Worm (Caenorhabditis elegans): ENCODE data around the gene his-3.

The his-3 gene

DNA sequence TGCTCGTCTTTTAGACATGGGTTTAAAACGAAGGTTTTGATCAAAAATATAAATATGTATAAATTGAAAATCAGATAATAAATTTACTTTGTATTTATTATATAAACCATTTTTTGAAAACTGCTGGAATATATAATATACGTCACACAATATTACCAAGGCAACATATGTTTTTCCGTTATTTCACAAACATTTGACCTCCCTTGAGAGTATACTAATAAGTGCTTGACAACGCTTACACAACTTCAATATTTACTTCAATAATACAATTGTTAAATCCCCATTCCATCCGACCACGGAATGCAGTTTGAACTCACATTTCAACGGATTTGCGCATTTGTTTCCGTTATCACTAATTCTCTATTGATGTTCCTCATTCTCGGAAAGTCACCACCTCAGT is 6.9 kb downstream of the his-3 start, which contains the start of gene str-198:
Gene str-198, plus strand, starts transcription at position 301 of the 400 bp plus-strand sequence.
- no peak for TF ChIP-seq W03F9.2 (tag; optimal IDR thresholded peaks at IDR 0.05)
- TF ChIP-seq dao-5 (tag; optimal IDR thresholded peaks at IDR 0.05): no peak
- TF ChIP-seq him-1 (tag; optimal IDR thresholded peaks at IDR 0.05): no peak

DNA sequence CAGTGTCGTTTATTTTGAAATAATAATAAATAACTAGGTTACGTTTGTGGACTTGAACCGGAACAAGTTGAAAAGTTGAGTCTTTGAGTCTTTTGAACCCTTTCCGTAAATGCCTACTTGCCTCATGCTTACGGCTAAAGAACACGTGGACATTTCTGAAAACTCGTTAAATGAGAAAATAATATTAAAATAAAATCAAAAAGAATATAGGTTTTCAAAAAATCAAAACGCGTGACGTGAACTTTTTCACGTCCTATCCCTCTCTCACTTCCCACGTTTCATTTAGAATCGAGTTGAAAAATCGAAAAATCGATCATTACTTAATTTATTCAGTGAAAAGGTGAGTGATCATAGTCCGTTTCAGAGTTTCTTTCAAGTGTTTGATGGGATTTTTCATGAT is 8.6 kb downstream of the his-3 start, which contains the start of gene best-12:
Gene best-12, plus strand, starts transcription at position 301 of the 400 bp plus-strand sequence.
- no peak for TF ChIP-seq dao-5 (tag; optimal IDR thresholded peaks at IDR 0.05)
- no peak for TF ChIP-seq W03F9.2 (tag; optimal IDR thresholded peaks at IDR 0.05)
- no peak for TF ChIP-seq him-1 (tag; optimal IDR thresholded peaks at IDR 0.05)

DNA sequence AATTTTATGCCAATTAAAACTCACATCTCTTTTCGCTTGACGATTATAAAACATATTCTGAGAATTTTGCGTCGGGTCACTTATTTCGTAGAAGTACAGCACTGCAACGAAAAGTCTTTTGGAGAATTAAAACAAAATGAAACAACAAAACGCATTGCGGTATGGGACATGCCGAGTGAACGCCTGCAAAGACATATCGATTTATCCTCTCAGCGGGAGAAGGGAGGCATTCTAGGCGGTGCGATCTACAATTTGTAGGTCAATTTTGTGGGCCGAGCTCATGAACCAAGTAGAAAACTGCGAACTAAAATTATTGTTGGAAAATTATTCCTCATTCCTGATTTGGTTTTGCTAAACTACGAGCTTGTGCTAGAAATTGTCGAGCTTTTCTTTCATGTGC is 12.8 kb downstream of the his-3 start, which contains the start of gene F14H3.3:
Gene F14H3.3, minus strand, starts transcription at position 101 of the 400 bp plus-strand sequence.
- TF ChIP-seq dao-5 (tag; optimal IDR thresholded peaks at IDR 0.05) (no peak), him-1 (tag; optimal IDR thresholded peaks at IDR 0.05) (no peak), W03F9.2 (tag; optimal IDR thresholded peaks at IDR 0.05) (no peak)

DNA sequence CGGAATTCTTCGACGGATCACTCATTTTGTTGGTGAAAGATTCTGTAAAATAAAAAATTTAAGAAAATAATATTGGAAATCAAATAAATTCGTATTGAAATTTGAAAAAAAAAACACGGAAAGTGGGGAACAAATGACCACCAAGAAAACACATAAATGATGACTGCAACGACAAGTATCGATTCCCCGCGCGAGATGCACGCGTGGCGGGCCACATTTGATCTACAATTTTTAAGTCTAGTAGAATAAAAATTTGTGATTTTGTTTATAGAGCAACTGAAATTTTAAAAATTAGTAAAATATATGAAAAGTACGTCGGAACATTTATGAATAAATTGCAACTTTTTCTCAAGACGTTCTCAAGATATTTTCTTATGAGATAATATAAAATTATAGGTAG is 14.4 kb downstream of the his-3 start, which contains the start of gene F14H3.4:
Gene F14H3.4, minus strand, starts transcription at position 42 of the 400 bp plus-strand sequence.
- no peak for TF ChIP-seq W03F9.2 (tag; optimal IDR thresholded peaks at IDR 0.05)
- TF ChIP-seq him-1 (tag; optimal IDR thresholded peaks at IDR 0.05): no peak
- TF ChIP-seq dao-5 (tag; optimal IDR thresholded peaks at IDR 0.05): no peak

DNA sequence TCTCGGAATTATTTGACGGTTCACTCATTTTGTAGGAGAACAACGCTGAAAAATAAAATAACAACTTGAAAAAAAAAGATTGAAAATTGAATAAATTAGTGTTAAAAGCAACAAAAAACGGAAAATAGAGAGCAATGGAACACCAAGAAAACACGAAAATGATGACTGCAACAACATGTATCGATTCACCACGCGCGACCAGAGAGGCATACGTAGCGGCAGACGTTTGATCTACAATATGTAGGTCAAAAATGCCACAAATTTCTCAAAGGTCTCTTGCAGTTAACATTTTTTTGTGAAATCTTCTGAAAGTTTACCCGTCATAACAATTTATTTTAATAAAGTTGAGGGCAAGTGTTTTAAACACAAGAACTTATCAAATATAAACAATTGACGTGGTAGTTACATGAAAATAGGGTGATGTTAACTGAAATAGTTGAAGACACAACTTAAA is 16.4 kb downstream of the his-3 start, which contains the start of gene F14H3.5:
Gene F14H3.5, minus strand, starts transcription at position 51 of the 454 bp plus-strand sequence.
- TF ChIP-seq W03F9.2 (tag; optimal IDR thresholded peaks at IDR 0.05) (no peak), dao-5 (tag; optimal IDR thresholded peaks at IDR 0.05) (no peak), him-1 (tag; optimal IDR thresholded peaks at IDR 0.05) (no peak)

DNA sequence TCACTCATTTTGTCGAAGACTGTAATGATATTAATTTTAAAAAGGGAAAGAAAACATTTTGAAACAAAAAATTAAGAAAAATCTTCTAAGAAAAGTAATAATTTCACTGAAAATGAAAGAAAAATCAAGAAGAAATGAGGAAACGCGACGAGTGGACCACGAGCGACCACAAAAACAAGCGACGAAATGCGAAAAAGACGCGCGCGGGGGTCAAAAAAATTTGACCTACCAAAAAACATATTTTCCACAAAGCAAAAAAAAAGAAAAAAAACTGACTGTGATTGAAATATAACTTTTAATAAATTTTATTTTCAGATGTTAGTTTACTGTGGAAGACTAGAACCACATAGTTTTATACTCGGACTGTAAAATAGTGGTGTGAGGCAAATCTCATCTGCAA is 18.3 kb downstream of the his-3 start, which contains the start of gene F14H3.6:
Gene F14H3.6, minus strand, starts transcription at position 22 of the 400 bp plus-strand sequence.
- TF ChIP-seq him-1 (tag; optimal IDR thresholded peaks at IDR 0.05) (no peak), dao-5 (tag; optimal IDR thresholded peaks at IDR 0.05) (no peak)

DNA sequence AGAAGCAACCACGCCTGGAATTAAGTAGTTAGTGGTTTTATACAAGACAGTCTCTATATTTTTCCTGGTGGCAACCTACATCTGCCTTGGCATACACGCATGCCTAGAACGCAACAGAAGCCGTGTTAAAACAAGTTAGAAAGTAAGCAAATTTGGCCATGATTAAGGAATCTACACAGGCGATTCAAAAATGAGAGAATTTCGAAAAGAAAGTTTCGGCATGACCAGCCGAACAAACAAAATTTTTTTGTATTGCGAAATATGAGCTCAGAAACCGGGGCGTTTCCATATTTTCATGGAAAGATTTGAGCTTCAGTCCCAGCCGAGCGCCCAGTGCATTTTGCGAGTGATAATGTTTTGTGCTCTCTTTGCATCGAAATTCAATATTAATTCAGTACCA is 19.5 kb downstream of the his-3 start, which contains the start of gene F14H3.15:
Gene F14H3.15, minus strand, starts transcription at position 101 of the 400 bp plus-strand sequence.
- TF ChIP-seq W03F9.2 (tag; optimal IDR thresholded peaks at IDR 0.05) (no peak), dao-5 (tag; optimal IDR thresholded peaks at IDR 0.05) (no peak)

DNA sequence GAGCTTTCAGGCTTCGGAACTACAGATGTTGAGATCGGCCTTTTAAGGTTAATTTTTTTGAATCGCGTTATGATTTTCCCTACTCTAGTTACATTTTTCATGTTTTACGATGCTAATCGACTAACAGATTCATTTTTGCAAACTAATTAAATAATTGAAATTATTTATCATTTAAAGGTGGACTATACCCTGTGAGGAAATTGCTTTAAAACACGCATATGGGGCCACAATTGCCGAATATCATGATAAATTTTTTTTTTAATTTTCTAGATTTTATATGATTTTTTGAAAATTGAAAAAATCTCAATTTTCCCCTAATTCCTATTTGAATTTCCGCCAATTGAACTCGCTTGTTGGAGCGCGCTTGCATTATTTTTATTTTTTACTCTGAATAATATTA is 21.4 kb downstream of the his-3 start, which contains the start of gene fbxa-100:
Gene fbxa-100, minus strand, starts transcription at position 101 of the 400 bp plus-strand sequence.
- TF ChIP-seq dao-5 (tag; optimal IDR thresholded peaks at IDR 0.05) (no peak), him-1 (tag; optimal IDR thresholded peaks at IDR 0.05) (no peak), W03F9.2 (tag; optimal IDR thresholded peaks at IDR 0.05) (no peak)

DNA sequence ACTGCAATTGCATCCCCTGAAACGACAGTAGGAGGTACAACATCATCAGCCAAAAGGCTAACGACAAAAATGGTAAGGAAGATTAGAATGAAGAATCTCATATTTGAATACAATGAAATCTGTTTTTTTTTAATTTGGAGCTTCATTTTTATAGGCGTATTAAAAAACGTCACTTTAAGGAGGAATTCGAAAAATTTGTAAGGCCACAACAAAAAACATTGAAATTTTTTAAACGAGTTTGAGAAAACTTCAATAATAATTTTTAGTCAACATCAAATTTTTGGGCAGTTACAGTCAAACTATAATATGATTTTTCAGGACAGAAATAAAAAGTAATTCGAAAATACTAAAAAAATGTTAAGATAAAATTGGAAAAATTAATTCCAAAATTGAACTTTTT is 22.2 kb downstream of the his-3 start, which contains the start of gene F14H3.14:
Gene F14H3.14, minus strand, starts transcription at position 101 of the 400 bp plus-strand sequence.
- TF ChIP-seq him-1 (tag; optimal IDR thresholded peaks at IDR 0.05) (no peak), W03F9.2 (tag; optimal IDR thresholded peaks at IDR 0.05) (no peak), dao-5 (tag; optimal IDR thresholded peaks at IDR 0.05) (no peak)

DNA sequence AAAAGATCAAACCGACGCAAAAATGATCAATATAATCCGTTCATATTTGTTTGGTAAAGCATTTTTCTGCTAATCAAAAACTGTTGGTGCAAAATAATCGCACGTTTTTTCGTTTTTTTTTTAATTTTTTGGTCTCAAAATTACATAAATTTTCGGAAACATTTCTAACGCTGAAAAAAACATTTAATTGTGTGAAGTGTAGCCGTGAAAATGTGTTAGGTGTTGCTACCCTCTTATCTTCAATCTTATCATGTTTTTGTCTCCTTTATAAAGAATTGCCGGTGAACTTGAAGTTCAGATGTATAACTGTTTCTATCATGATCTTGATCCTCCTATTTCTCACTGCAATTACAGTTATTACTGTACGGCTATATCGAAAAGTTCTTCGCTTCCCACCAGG is 28.3 kb downstream of the his-3 start, which contains the start of gene cyp-35D1:
Gene cyp-35D1, plus strand, starts transcription at position 301 of the 400 bp plus-strand sequence.
- no peak for TF ChIP-seq him-1 (tag; optimal IDR thresholded peaks at IDR 0.05)
- no peak for TF ChIP-seq W03F9.2 (tag; optimal IDR thresholded peaks at IDR 0.05)
- TF ChIP-seq dao-5 (tag; optimal IDR thresholded peaks at IDR 0.05): no peak

DNA sequence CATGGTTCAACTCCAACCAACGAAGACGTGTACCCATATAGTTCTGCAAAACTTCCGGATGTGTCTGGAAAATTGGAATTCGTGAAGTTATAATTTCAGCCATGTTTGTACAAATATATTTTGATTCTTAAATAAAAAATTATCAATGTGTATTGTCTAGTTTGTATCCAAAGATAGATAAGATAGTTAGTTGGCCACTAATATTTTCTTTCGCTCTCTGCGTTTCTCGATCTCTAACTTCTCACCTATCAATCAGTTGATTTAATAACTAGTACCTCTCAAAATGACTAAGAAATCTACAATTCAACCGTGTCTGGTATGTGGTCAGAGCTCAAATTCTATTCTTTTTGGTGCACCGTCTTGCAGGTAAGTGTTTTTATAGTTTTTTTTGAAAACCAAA is 30.6 kb downstream of the his-3 start, which contains the start of gene nhr-176:
Gene nhr-176, plus strand, starts transcription at position 159 of the 400 bp plus-strand sequence.
- TF ChIP-seq W03F9.2 (tag; optimal IDR thresholded peaks at IDR 0.05) (no peak), him-1 (tag; optimal IDR thresholded peaks at IDR 0.05) (no peak), dao-5 (tag; optimal IDR thresholded peaks at IDR 0.05) (no peak)

DNA sequence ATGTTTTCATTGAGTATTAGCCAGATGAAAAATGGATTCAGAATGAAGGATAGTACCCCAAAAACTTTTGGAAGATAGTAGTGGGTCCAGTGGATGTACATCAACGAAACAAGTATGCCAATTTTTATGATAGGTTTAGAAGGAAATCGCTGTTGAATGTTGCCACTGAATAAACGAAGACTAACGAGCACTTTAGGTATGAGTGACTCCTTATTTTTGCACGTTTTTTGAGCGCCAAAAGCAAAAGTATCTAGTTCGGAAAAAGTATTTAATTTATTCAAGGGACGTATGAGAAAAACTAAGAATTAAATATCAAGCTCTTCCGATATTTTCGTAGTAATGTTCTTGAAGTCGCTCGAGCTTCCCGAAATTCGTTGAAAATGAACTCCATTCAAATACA is 33.2 kb downstream of the his-3 start, which contains the start of gene srj-10:
Gene srj-10, minus strand, starts transcription at position 101 of the 400 bp plus-strand sequence.
- TF ChIP-seq him-1 (tag; optimal IDR thresholded peaks at IDR 0.05) (no peak), W03F9.2 (tag; optimal IDR thresholded peaks at IDR 0.05) (no peak), dao-5 (tag; optimal IDR thresholded peaks at IDR 0.05) (no peak)

DNA sequence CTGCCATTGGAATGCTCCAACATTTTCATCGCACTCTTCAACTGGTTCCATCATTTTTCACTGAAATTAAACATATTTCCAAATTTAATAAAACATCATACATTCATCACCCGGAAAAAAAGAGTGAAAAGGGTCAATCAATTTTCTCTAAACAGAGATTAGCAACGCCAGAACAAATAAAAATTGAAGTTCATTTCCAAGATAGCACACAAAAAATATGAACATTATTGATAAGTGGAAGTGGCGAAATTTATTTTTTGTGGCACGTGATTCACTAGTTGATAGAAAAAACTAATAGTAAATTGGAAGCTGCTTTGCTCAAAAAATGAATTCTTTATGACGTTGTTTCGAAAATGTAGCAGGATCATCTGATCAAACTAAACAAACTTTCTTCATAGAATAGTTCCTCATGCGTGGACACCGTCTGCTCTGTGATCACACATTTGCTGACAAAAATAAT is 34.7 kb downstream of the his-3 start, which contains the start of the genes F14H3.12 and srj-29:
Gene F14H3.12, minus strand, starts transcription at position 74 of the 460 bp plus-strand sequence.
Gene srj-29, plus strand, starts transcription at position 410 of the 460 bp plus-strand sequence.
- no peak for TF ChIP-seq dao-5 (tag; optimal IDR thresholded peaks at IDR 0.05)
- no peak for TF ChIP-seq him-1 (tag; optimal IDR thresholded peaks at IDR 0.05)
- no peak for TF ChIP-seq W03F9.2 (tag; optimal IDR thresholded peaks at IDR 0.05)

DNA sequence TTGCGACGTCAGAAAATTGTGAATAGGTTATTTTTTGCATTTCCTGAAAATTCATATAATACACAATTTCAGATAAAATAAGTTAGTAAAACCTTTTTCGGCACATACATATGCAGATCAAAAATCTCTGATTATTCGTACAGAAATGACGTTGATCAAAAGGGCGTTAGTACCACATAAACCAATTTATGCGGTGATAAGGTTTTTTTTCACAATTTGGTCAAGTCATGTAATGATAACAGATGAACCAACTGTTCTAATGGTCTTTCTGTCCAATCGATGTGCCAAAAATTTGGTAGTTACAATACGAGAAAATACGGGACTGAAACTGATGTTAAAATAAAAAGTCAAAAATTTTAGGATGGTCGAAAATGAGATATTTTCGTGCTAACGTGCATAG is 39.4 kb downstream of the his-3 start:
- no peak for TF ChIP-seq W03F9.2 (tag; optimal IDR thresholded peaks at IDR 0.05)
- TF ChIP-seq dao-5 (tag; optimal IDR thresholded peaks at IDR 0.05): no peak
- no peak for TF ChIP-seq him-1 (tag; optimal IDR thresholded peaks at IDR 0.05)
